Worm (Caenorhabditis elegans): ENCODE results near the gene T11F9.10.

DNA sequence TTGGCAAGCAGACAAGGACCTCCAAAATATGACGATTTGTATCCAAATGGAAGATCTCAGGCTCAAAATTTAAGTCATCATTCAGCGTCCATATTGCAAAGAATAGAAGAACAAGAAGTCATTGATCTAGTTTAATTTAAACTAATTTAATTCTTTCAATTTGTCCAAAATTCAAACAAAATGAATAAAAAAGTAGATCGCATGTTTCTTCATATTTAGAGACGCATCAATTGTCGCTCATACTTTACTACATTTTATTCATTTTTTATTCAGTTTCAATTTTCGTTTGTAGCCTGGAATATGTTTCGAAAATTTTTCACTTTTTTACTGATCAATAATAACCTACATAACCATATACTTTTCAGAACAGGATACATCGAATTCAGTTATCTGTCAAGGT is 5.7 kb downstream of the T11F9.10 start, which contains the start of gene T11F9.21:
- TF ChIP-seq lsl-1 (GFP tag; optimal IDR thresholded peaks at IDR 0.05): no peak
- no peak for TF ChIP-seq ztf-26 (tag; optimal IDR thresholded peaks at IDR 0.05)
- no peak for TF ChIP-seq ama-1 (optimal IDR thresholded peaks at IDR 0.05)
- no peak for TF ChIP-seq ama-1 (GFP tag; optimal IDR thresholded peaks at IDR 0.05)
- no peak for TF ChIP-seq bed-2 (GFP tag; IDR thresholded peaks at IDR 0.05)
- TF ChIP-seq ccch-3 (GFP tag; optimal IDR thresholded peaks at IDR 0.05): no peak
- no peak for TF ChIP-seq snpc-4 (GFP tag; optimal IDR thresholded peaks at IDR 0.05)
- TF ChIP-seq snpc-4 (tag; optimal IDR thresholded peaks at IDR 0.05): no peak
- no peak for TF ChIP-seq efl-1 (GFP tag; optimal IDR thresholded peaks at IDR 0.05)
- no peak for TF ChIP-seq T07F8.4 (tag; optimal IDR thresholded peaks at IDR 0.05)
- no peak for TF ChIP-seq tlf-1 (GFP tag; optimal IDR thresholded peaks at IDR 0.05)

All from whole organism, young adult.